Fruit fly (Drosophila melanogaster): ENCODE results near the gene SmB.

SmB gene

dm6 chr2L:10474268-10474678 lies 47.8 kb upstream of the SmB start, which contains the start of gene RluA-1 (continued):
- TF ChIP-seq zen2 (GFP tag; IDR thresholded peaks at IDR 0.05; ENCODE audit: partially characterized antibody) (no peak), CG4282 (GFP tag; optimal IDR thresholded peaks at IDR 0.05) (peak; percentile 93), CG9437 (GFP tag; optimal IDR thresholded peaks at IDR 0.05) (peak; percentile 97), sqz (GFP tag; optimal IDR thresholded peaks at IDR 0.05) (peak; percentile 99), CG10979 (tag; optimal IDR thresholded peaks at IDR 0.05) (peak; percentile 99), CG5245 (GFP tag; optimal IDR thresholded peaks at IDR 0.05) (peak; percentile 99), Med (GFP tag) (peak; percentile 99), Atf-2 (GFP tag; optimal IDR thresholded peaks at IDR 0.05) (peak; percentile 95), croc (GFP tag; conservative IDR thresholded peaks at IDR 0.05) (peak; percentile 99), cato (GFP tag; optimal IDR thresholded peaks at IDR 0.05; ENCODE audit: borderline replicate concordance) (peak; percentile 99), pum (GFP tag; optimal IDR thresholded peaks at IDR 0.05) (peak; percentile 89), CG11093 (GFP tag; IDR thresholded peaks at IDR 0.05) (peak; percentile 99), Nf-YC (tag; optimal IDR thresholded peaks at IDR 0.05) (peak; percentile 93), CG2116 (GFP tag; optimal IDR thresholded peaks at IDR 0.05) (peak; percentile 92), tll (GFP tag; optimal IDR thresholded peaks at IDR 0.05) (peak in 1 of 2 experiments; percentile 85), danr (GFP tag; IDR thresholded peaks at IDR 0.05) (peak; percentile 96), Awh (GFP tag; IDR thresholded peaks at IDR 0.05) (peak; percentile 100), NfI (GFP tag; optimal IDR thresholded peaks at IDR 0.05) (peak; percentile 99), Xbp1 (GFP tag; optimal IDR thresholded peaks at IDR 0.05) (peak; percentile 99), Dll (GFP tag; IDR thresholded peaks at IDR 0.05; ENCODE audit: partially characterized antibody) (peak; percentile 61; the same call in 3 of the 4 replicates), nerfin-2 (GFP tag; IDR thresholded peaks at IDR 0.05; ENCODE audit: partially characterized antibody) (no peak; the same call in none of the 2 replicates), pzg (GFP tag; optimal IDR thresholded peaks at IDR 0.05) (peak; percentile 26), Mes4 (GFP tag; optimal IDR thresholded peaks at IDR 0.05) (peak; percentile 91), Doc2 (GFP tag; IDR thresholded peaks at IDR 0.05) (peak; percentile 95), CG15479 (GFP tag; optimal IDR thresholded peaks at IDR 0.05) (peak; percentile 77), CG31224 (GFP tag; IDR thresholded peaks at IDR 0.05) (peak; percentile 97), CG11085 (GFP tag; IDR thresholded peaks at IDR 0.05) (peak; percentile 98), gcm2 (GFP tag; optimal IDR thresholded peaks at IDR 0.05) (peak; percentile 98), sna (GFP tag; IDR thresholded peaks at IDR 0.05; ENCODE audit: partially characterized antibody) (0 out of 2 replicates have a peak, but pooled peaks have one; percentile 32), gt (GFP tag; IDR thresholded peaks at IDR 0.05) (peak; percentile 99), tap (tag; optimal IDR thresholded peaks at IDR 0.05) (peak; percentile 99), btn (GFP tag; optimal IDR thresholded peaks at IDR 0.05) (peak; percentile 89), mam (GFP tag; optimal IDR thresholded peaks at IDR 0.05) (peak; percentile 61), E2f1 (GFP tag; IDR thresholded peaks at IDR 0.05) (peak; percentile 100), Opbp (GFP tag; IDR thresholded peaks at IDR 0.05; ENCODE audit: partially characterized antibody) (peak; percentile 70), kay (GFP tag; optimal IDR thresholded peaks at IDR 0.05) (peak; percentile 86), chinmo (GFP tag; IDR thresholded peaks at IDR 0.05; ENCODE audit: partially characterized antibody) (peak; percentile 73; the same call in 2 of the 4 replicates), Sry-β (GFP tag; optimal IDR thresholded peaks at IDR 0.05) (peak; percentile 79), gsb (GFP tag; IDR thresholded peaks at IDR 0.05) (peak; percentile 99), nom (GFP tag; optimal IDR thresholded peaks at IDR 0.05) (peak; percentile 93), inv (GFP tag; IDR thresholded peaks at IDR 0.05; ENCODE audit: partially characterized antibody) (peak; percentile 57), Dfd (GFP tag; optimal IDR thresholded peaks at IDR 0.05) (no peak), Gug (GFP tag; IDR thresholded peaks at IDR 0.05) (peak; percentile 98), insv (GFP tag; optimal IDR thresholded peaks at IDR 0.05) (peak; percentile 41 to 82), dm (GFP tag; optimal IDR thresholded peaks at IDR 0.05) (peak; percentile 85), exex (tag; optimal IDR thresholded peaks at IDR 0.05) (peak; percentile 92), CG33213 (GFP tag; optimal IDR thresholded peaks at IDR 0.05) (peak; percentile 96), Rx (GFP tag; IDR thresholded peaks at IDR 0.05) (peak; percentile 98), CG12299 (tag; optimal IDR thresholded peaks at IDR 0.05) (peak; percentile 99), dan (GFP tag; IDR thresholded peaks at IDR 0.05) (peak; percentile 97)
